Worm (Caenorhabditis elegans) whole organism, L4 larva: ENCODE data around the gene glr-6.

ENCODE experiments used
- F10B5.3 ChIP-seq: sonication (generic microtip); optimal IDR thresholded peaks from 2 replicates; lab custom pipeline; 2016; ENCODE audit warnings: mild to moderate bottlenecking, missing genetic modification characterization, missing compliant biosample characterization
- F37D6.2 ChIP-seq: sonication (generic microtip); optimal IDR thresholded peaks from 2 replicates; lab custom pipeline; 2016; ENCODE audit warnings: mild to moderate bottlenecking, missing genetic modification characterization, missing compliant biosample characterization
- R02D3.7 ChIP-seq: fragments of 150-350 bp; sonication (generic microtip); optimal IDR thresholded peaks from 3 replicates; lab custom pipeline; 2014; ENCODE audit warnings: missing biosample characterization, missing genetic modification characterization
- Y5F2A.4 ChIP-seq: fragments of 200-800 bp; sonication (Bioruptor generic); optimal IDR thresholded peaks from 2 replicates; lab custom pipeline; 2018; ENCODE audit warnings: mild to moderate bottlenecking, missing genetic modification characterization, missing compliant biosample characterization
- Y75B8A.6 ChIP-seq: fragments of 200-800 bp; sonication (Bioruptor generic); IDR thresholded peaks from 2 replicates; pipeline ENCODE4 v1.3.6; 2022; ENCODE audit warnings: missing genetic modification reagents, missing genetic modification characterization, missing compliant biosample characterization
- ZK546.5 ChIP-seq, 2 experiments: sonication (generic microtip); optimal IDR thresholded peaks; 2 replicates each; lab custom pipeline; 2017; ENCODE audit warnings: missing biosample characterization in 2 of 2, missing genetic modification characterization in 2 of 2
- aha-1 ChIP-seq: fragments of 150-350 bp; peaks from one replicate; lab custom pipeline; 2014; ENCODE audit warnings: missing biosample characterization, missing genetic modification characterization
- aly-2 ChIP-seq: sonication (generic microtip); optimal IDR thresholded peaks from 2 replicates; lab custom pipeline; 2018; ENCODE audit warnings: missing biosample characterization, missing genetic modification characterization
- ceh-20 ChIP-seq: fragments of 200-800 bp; sonication (Bioruptor generic); IDR thresholded peaks from 2 replicates; pipeline ENCODE4 v1.3.6; 2022; ENCODE audit warnings: missing genetic modification reagents, missing genetic modification characterization, missing compliant biosample characterization
- ceh-28 ChIP-seq: fragments of 150-350 bp; optimal IDR thresholded peaks from 2 replicates; lab custom pipeline; 2014; ENCODE audit warnings: missing biosample characterization, missing genetic modification reagents, missing genetic modification characterization
- ceh-32 ChIP-seq: sonication (generic microtip); optimal IDR thresholded peaks from 2 replicates; lab custom pipeline; 2016; ENCODE audit warnings: mild to moderate bottlenecking, missing genetic modification characterization, missing compliant biosample characterization; ENCODE audit not compliant: poor library complexity
- ceh-82 ChIP-seq: sonication (generic microtip); optimal IDR thresholded peaks from 2 replicates; lab custom pipeline; 2017; ENCODE audit warnings: missing biosample characterization, missing genetic modification characterization
- cey-2 ChIP-seq: sonication (generic microtip); optimal IDR thresholded peaks from 3 replicates; lab custom pipeline; 2017; ENCODE audit warnings: missing genetic modification characterization, mild to moderate bottlenecking, missing compliant biosample characterization, antibody characterized with exemption, borderline replicate concordance; ENCODE audit not compliant: insufficient read depth
- ctbp-1 ChIP-seq: fragments of 200-800 bp; sonication (Bioruptor generic); IDR thresholded peaks from 2 replicates; pipeline ENCODE4 v1.3.6; 2022; ENCODE audit warnings: missing genetic modification reagents, missing genetic modification characterization, missing compliant biosample characterization
- dmd-6 ChIP-seq: fragments of 200-800 bp; sonication (Bioruptor generic); IDR thresholded peaks from 2 replicates; pipeline ENCODE4 v1.3.6; 2022; ENCODE audit warnings: missing genetic modification reagents, missing genetic modification characterization, missing compliant biosample characterization
- dmd-9 ChIP-seq: fragments of 200-800 bp; sonication (Bioruptor generic); IDR thresholded peaks from 2 replicates; pipeline ENCODE4 v1.3.6; 2022; ENCODE audit warnings: missing genetic modification reagents, missing genetic modification characterization, missing compliant biosample characterization
- hif-1 ChIP-seq, 2 experiments: sonication (generic microtip); optimal IDR thresholded peaks; 2 replicates each; lab custom pipeline; 2016 to 2017; ENCODE audit warnings: missing compliant biosample characterization in 2 of 2, missing genetic modification characterization in 2 of 2, missing genetic modification reagents in 2 of 2, missing genotype in 2 of 2, mild to moderate bottlenecking in 1 of 2
- hlh-30 ChIP-seq: sonication (generic microtip); optimal IDR thresholded peaks from 2 replicates; lab custom pipeline; 2017; ENCODE audit warnings: antibody characterized with exemption, mild to moderate bottlenecking, missing genetic modification characterization, missing compliant biosample characterization; ENCODE audit not compliant: insufficient read depth
- hmg-1.1 ChIP-seq: fragments of 200-800 bp; sonication (Bioruptor generic); IDR thresholded peaks from 2 replicates; pipeline ENCODE4 v1.3.6; 2022; ENCODE audit warnings: missing genetic modification reagents, missing genetic modification characterization, missing compliant biosample characterization
- lin-13 ChIP-seq: fragments of 150-350 bp; optimal IDR thresholded peaks from 2 replicates; lab custom pipeline; 2014; ENCODE audit warnings: missing biosample characterization, missing genetic modification reagents, missing genetic modification characterization
- lin-15B ChIP-seq: fragments of 150-350 bp; sonication (generic microtip); optimal IDR thresholded peaks from 3 replicates; lab custom pipeline; 2014; ENCODE audit warnings: missing biosample characterization, missing genetic modification characterization
- lsy-2 ChIP-seq, 2 experiments: fragments of 150-350 bp in 1 of 2; sonication (generic microtip) in 1 of 2; optimal IDR thresholded peaks; 2 replicates each; lab custom pipeline; 2014 to 2017; ENCODE audit warnings: missing biosample characterization in 2 of 2, missing genetic modification characterization in 2 of 2
- mep-1 ChIP-seq: fragments of 150-350 bp; sonication (generic microtip); optimal IDR thresholded peaks from 3 replicates; lab custom pipeline; 2014; ENCODE audit warnings: missing biosample characterization, missing genetic modification characterization
- mxl-3 ChIP-seq: fragments of 200-800 bp; sonication (Bioruptor generic); optimal IDR thresholded peaks from 2 replicates; lab custom pipeline; 2018; ENCODE audit warnings: mild to moderate bottlenecking, missing genetic modification characterization, missing compliant biosample characterization
- nhr-102 ChIP-seq: sonication (generic microtip); optimal IDR thresholded peaks from 2 replicates; lab custom pipeline; 2016; ENCODE audit warnings: mild to moderate bottlenecking, missing genetic modification characterization, moderate library complexity, missing compliant biosample characterization
- nhr-28 ChIP-seq: fragments of 150-350 bp; optimal IDR thresholded peaks from 2 replicates; lab custom pipeline; 2014; ENCODE audit warnings: missing biosample characterization, missing genetic modification characterization
- nhr-48 ChIP-seq: sonication (generic microtip); optimal IDR thresholded peaks from 2 replicates; lab custom pipeline; 2016; ENCODE audit warnings: mild to moderate bottlenecking, missing genetic modification characterization, missing compliant biosample characterization
- nhr-6 ChIP-seq: fragments of 150-350 bp; optimal IDR thresholded peaks from 2 replicates; lab custom pipeline; 2014; ENCODE audit warnings: missing biosample characterization, missing genetic modification characterization
- php-3 ChIP-seq: fragments of 200-800 bp; sonication (Bioruptor generic); IDR thresholded peaks from 2 replicates; pipeline ENCODE4 v1.3.6; 2022; ENCODE audit warnings: missing genetic modification reagents, missing genetic modification characterization, missing compliant biosample characterization
- rbr-2 ChIP-seq: sonication (generic microtip); optimal IDR thresholded peaks from 2 replicates; lab custom pipeline; 2016; ENCODE audit warnings: missing genotype, missing genetic modification characterization, missing compliant biosample characterization
- sdz-12 ChIP-seq: fragments of 200-800 bp; sonication (Bioruptor generic); optimal IDR thresholded peaks from 2 replicates; lab custom pipeline; 2018; ENCODE audit warnings: mild to moderate bottlenecking, missing genetic modification characterization, missing compliant biosample characterization
- skn-1 ChIP-seq: fragments of 150-350 bp; optimal IDR thresholded peaks from 2 replicates; lab custom pipeline; 2014; ENCODE audit warnings: missing biosample characterization, missing genetic modification characterization
- spr-1 ChIP-seq: sonication (generic microtip); optimal IDR thresholded peaks from 2 replicates; lab custom pipeline; 2016; ENCODE audit warnings: mild to moderate bottlenecking, missing genetic modification characterization, missing compliant biosample characterization
- spr-3 ChIP-seq: fragments of 200-800 bp; sonication (Bioruptor generic); optimal IDR thresholded peaks from 2 replicates; lab custom pipeline; 2018; ENCODE audit warnings: mild to moderate bottlenecking, missing genetic modification characterization, missing compliant biosample characterization
- tra-1 ChIP-seq: fragments of 200-800 bp; sonication (Bioruptor generic); IDR thresholded peaks from 2 replicates; pipeline ENCODE4 v1.3.6; 2022; ENCODE audit warnings: missing genetic modification reagents, missing genetic modification characterization, missing compliant biosample characterization
- unc-130 ChIP-seq: sonication (generic microtip); optimal IDR thresholded peaks from 2 replicates; lab custom pipeline; 2016; ENCODE audit warnings: missing genetic modification reagents, missing genetic modification characterization, missing compliant biosample characterization
- unc-62 ChIP-seq, 3 experiments: fragments of 150-350 bp in 1 of 3; sonication (generic microtip); optimal IDR thresholded peaks in 2 of 3; peaks in 1 of 3; 1 replicate in 1 of 3; 2 replicates in 2 of 3; lab custom pipeline; 2014 to 2017; ENCODE audit warnings: missing biosample characterization in 3 of 3, missing genetic modification characterization in 3 of 3, missing genetic modification reagents in 3 of 3, missing genotype in 1 of 3
- zip-11 ChIP-seq: fragments of 200-800 bp; sonication (Bioruptor generic); IDR thresholded peaks from 2 replicates; pipeline ENCODE4 v1.3.6; 2022; ENCODE audit warnings: missing genetic modification characterization, missing compliant biosample characterization

The glr-6 gene

ce11 chrX:6840670-6841308 lies at the start of gene glr-6, which contains the start of gene asg-2 (continued):
- peak; percentile 56 for TF ChIP-seq dmd-6 (GFP tag; lab: Robert Waterston, UW)
- peak; percentile 96 for TF ChIP-seq aha-1 (tag; lab: Kevin White, UChicago)
- TF ChIP-seq nhr-102 (tag; lab: Kevin White, UChicago) = peak; percentile 21
- peak; percentile 44 for TF ChIP-seq R02D3.7 (tag; lab: Kevin White, UChicago)
- TF ChIP-seq unc-130 (GFP tag; lab: Kevin White, UChicago) = no peak
- peak; percentile 66 for TF ChIP-seq hlh-30 (tag; lab: Kevin White, UChicago)
- no peak for TF ChIP-seq skn-1 (tag; lab: Kevin White, UChicago)
- TF ChIP-seq spr-1 (tag; lab: Kevin White, UChicago) = peak; percentile 51
- no peak for TF ChIP-seq php-3 (GFP tag; lab: Robert Waterston, UW)
- TF ChIP-seq nhr-6 (tag; lab: Kevin White, UChicago) = peak; percentile 74
- no peak for TF ChIP-seq cey-2 (tag; lab: Kevin White, UChicago)
- no peak for TF ChIP-seq sdz-12 (GFP tag; lab: Kevin White, UChicago)
- TF ChIP-seq F10B5.3 (tag; lab: Kevin White, UChicago) = no peak
- TF ChIP-seq lin-15B (tag; lab: Kevin White, UChicago) = peak; percentile 57
- no peak for TF ChIP-seq ZK546.5 (tag; optimal IDR thresholded peaks at IDR 0.05; lab: Kevin White, UChicago)
- TF ChIP-seq lsy-2 (tag; optimal IDR thresholded peaks at IDR 0.05; lab: Kevin White, UChicago) = peak in 1 of 2 experiments; percentile 90
- peak; percentile 89 for TF ChIP-seq mep-1
- peak; percentile 73 for TF ChIP-seq hmg-1.1 (GFP tag; lab: Robert Waterston, UW)
- TF ChIP-seq ceh-82 (tag; lab: Kevin White, UChicago) = no peak
- TF ChIP-seq dmd-9 (GFP tag; lab: Robert Waterston, UW) = no peak
- no peak for TF ChIP-seq aly-2 (tag; lab: Kevin White, UChicago)
- 0 out of 2 replicates have a peak, but pooled peaks have one; percentile 43 for TF ChIP-seq ceh-20 (GFP tag; lab: Robert Waterston, UW)
- peak; percentile 78 for TF ChIP-seq lin-13 (GFP tag; lab: Kevin White, UChicago)
- peak; percentile 43 for TF ChIP-seq ceh-28
- TF ChIP-seq zip-11 (GFP tag; lab: Robert Waterston, UW) = no peak

DNA sequence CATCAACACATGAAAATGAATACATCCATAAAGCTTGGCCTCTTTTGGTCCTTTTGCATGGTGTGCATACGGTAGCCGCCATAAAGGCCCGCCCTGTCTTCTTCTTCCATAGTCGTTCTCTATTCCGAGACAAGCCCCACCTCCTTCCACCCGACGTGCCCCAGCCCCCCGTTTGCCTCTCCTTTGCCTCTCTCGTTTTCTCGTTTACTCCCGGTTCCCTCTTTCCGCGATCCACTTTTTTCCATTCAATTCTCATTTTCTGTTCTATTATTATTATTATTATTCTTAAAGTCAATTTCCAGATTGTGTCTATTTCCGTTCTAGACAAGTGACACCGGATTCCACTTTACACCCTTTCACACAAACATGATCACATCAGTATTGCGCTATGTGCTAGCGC lies 48.9 kb upstream of the glr-6 start, which contains the start of gene unc-6:
unc-6 (plus strand) TSS at position 301 of the 400 bp plus-strand sequence.
- no peak for TF ChIP-seq lin-13 (GFP tag; lab: Kevin White, UChicago)
- no peak for TF ChIP-seq tra-1 (GFP tag; lab: Robert Waterston, UW)
- no peak for TF ChIP-seq Y5F2A.4 (GFP tag; lab: Kevin White, UChicago)
- no peak for TF ChIP-seq nhr-48 (tag; lab: Kevin White, UChicago)
- TF ChIP-seq F37D6.2 (tag; lab: Kevin White, UChicago) = no peak
- TF ChIP-seq ctbp-1 (GFP tag; lab: Robert Waterston, UW) = no peak
- TF ChIP-seq nhr-28 = no peak
- TF ChIP-seq mxl-3 = no peak
- no peak for TF ChIP-seq ceh-32
- no peak for TF ChIP-seq rbr-2 (tag; lab: Kevin White, UChicago)
- no peak for TF ChIP-seq spr-3
- TF ChIP-seq hif-1 (tag; optimal IDR thresholded peaks at IDR 0.05; lab: Kevin White, UChicago) = no peak
- TF ChIP-seq, all 104 proteins: peak for 0

- TF ChIP-seq unc-62 (GFP tag; optimal IDR thresholded peaks at IDR 0.05 in 1 of 2; lab: Kevin White, UChicago) (peak in 1 of 2 experiments; percentile 63), unc-62 (tag; optimal IDR thresholded peaks at IDR 0.05; lab: Kevin White, UChicago) (no peak), Y75B8A.6 (GFP tag; lab: Robert Waterston, UW) (no peak), lin-15B (tag; lab: Kevin White, UChicago) (no peak), aha-1 (tag; lab: Kevin White, UChicago) (no peak), ceh-20 (GFP tag; lab: Robert Waterston, UW) (no peak)
- TF ChIP-seq, all 104 proteins: peak for 1
These were observed 47.7 kb upstream of the glr-6 start for ce11 chrX:6888208-6888607.
